Fruit fly (Drosophila melanogaster) whole organism, pupa: Measurements from ENCODE around the gene CG42699.

Experiments
- CG12605 ChIP-seq: fragments of 200-800 bp; sonication (Bioruptor generic); IDR thresholded peaks from 2 replicates; pipeline ENCODE4 v1.3.6; 2022; ENCODE audit warnings: missing biosample characterization, missing genetic modification characterization
- CG14655 ChIP-seq: fragments of 200-800 bp; sonication (Bioruptor generic); optimal IDR thresholded peaks from 3 replicates; lab custom pipeline; 2017; ENCODE audit warnings: mild to moderate bottlenecking, missing biosample characterization, missing genetic modification reagents, missing genetic modification characterization
- CG15710 ChIP-seq: fragments of 200-800 bp; sonication (Bioruptor generic); optimal IDR thresholded peaks from 2 replicates; lab custom pipeline; 2018; ENCODE audit warnings: missing biosample characterization, mild to moderate bottlenecking, missing genetic modification characterization, moderate library complexity
- CG32121 ChIP-seq: fragments of 200-800 bp; sonication (Bioruptor generic); IDR thresholded peaks from 2 replicates; pipeline ENCODE4 v1.3.6; 2022; ENCODE audit warnings: missing biosample characterization, missing genetic modification characterization
- CG34367 ChIP-seq: fragments of 200-800 bp; sonication (Bioruptor generic); optimal IDR thresholded peaks from 2 replicates; lab custom pipeline; 2018; ENCODE audit warnings: missing biosample characterization, mild to moderate bottlenecking, missing genetic modification characterization
- CG4496 ChIP-seq: fragments of 200-800 bp; sonication (Bioruptor generic); IDR thresholded peaks from 3 replicates; pipeline ENCODE4 v1.3.6; 2022; ENCODE audit warnings: missing biosample characterization, missing genetic modification characterization
- CG8159 ChIP-seq: fragments of 200-800 bp; sonication (Bioruptor generic); optimal IDR thresholded peaks from 3 replicates; lab custom pipeline; 2018; ENCODE audit warnings: missing biosample characterization, mild to moderate bottlenecking, missing genetic modification characterization, moderate library complexity
- CG9948 ChIP-seq: fragments of 200-800 bp; sonication (Bioruptor generic); optimal IDR thresholded peaks from 2 replicates; lab custom pipeline; 2018; ENCODE audit warnings: missing biosample characterization, mild to moderate bottlenecking, missing genetic modification characterization, moderate library complexity
- EcR ChIP-seq: fragments of 200-800 bp; sonication (Bioruptor generic); optimal IDR thresholded peaks from 3 replicates; lab custom pipeline; 2019; ENCODE audit warnings: missing biosample characterization, missing genetic modification characterization, mild to moderate bottlenecking, moderate library complexity, missing genetic modification reagents
- Pif1B ChIP-seq: fragments of 200-800 bp; sonication (Bioruptor generic); optimal IDR thresholded peaks from 3 replicates; lab custom pipeline; 2016; ENCODE audit warnings: missing biosample characterization, missing genetic modification characterization
- gl ChIP-seq: fragments of 200-800 bp; sonication (Bioruptor generic); optimal IDR thresholded peaks from 2 replicates; lab custom pipeline; 2018; ENCODE audit warnings: missing biosample characterization, mild to moderate bottlenecking, missing genetic modification characterization

DNA sequence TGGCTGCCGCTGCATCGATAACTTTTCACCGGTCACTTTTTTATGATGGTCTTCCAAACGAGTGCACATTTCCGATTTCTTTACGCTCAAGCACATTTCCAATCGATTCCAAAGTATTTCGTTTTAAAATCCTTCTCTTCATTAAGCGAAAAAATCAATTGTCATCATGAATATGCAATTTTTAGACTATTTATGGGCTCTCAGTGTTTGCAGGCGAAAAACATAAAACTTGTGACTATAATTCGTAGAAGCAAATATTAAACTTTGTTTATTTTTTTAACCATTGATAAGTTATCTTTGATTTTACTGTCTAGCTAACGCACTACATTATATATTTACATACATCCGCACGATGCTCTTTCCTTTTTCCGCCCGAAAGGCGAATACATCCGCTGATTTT is 44.3 kb downstream of the CG42699 start, which contains the start of gene Prosbeta2R1:
- TF ChIP-seq CG9948 (tag; lab: Kevin White, UChicago) (no peak), CG15710 (no peak), CG12605 (GFP tag; lab: Robert Waterston, UW) (no peak), CG32121 (GFP tag; lab: Robert Waterston, UW) (no peak), Pif1B (no peak), gl (no peak), CG34367 (tag; lab: Kevin White, UChicago) (no peak), EcR (no peak), CG4496 (GFP tag; lab: Robert Waterston, UW) (no peak), CG8159 (no peak), CG14655 (GFP tag; lab: Kevin White, UChicago) (no peak)
